Fruit fly (Drosophila melanogaster) Kc167 (cell line): Measurements from ENCODE around the gene CG43993.

Source experiments
- Sin3A ChIP-seq: fragments of >200 bp; optimal IDR thresholded peaks from 2 replicates; lab custom pipeline; 2018; ENCODE audit warnings: missing external identifiers
- h ChIP-seq: fragments of >200 bp; optimal IDR thresholded peaks from 3 replicates; lab custom pipeline; 2018; ENCODE audit warnings: missing external identifiers
- insv ChIP-seq: fragments of >200 bp; optimal IDR thresholded peaks from 3 replicates; lab custom pipeline; 2018; ENCODE audit warnings: missing external identifiers
- ttk ChIP-seq: sonication (Bioruptor generic); optimal IDR thresholded peaks from 2 replicates; lab custom pipeline; 2017; ENCODE audit warnings: missing external identifiers

DNA sequence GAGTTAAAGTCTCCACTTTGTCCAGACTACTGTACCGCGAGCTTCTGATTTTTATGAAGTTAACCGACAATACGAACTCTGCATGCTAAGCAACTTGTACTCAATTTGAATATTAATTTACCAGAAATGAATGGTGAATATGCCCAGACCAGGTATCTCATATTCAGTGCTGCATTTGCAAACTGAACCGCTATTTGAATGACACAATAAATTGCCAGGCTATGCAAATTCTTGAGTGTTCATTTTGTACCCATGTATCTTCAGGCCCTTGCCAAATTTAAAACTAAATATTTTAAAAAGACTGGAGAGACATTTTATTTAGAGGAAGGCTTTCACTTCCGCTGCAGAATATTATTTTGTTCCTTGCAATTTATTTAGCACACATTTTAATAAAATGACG is 4.4 kb upstream of the CG43993 start:
- TF ChIP-seq h (lab: Kevin White, UChicago) (no peak), Sin3A (lab: Kevin White, UChicago) (no peak), insv (lab: Kevin White, UChicago) (no peak), ttk (lab: Kevin White, UChicago) (no peak)
